Worm (Caenorhabditis elegans) whole organism, L3 larva: ENCODE measurements around the gene srbc-12.

Source experiments
- skn-1 ChIP-seq: fragments of 150-350 bp; optimal IDR thresholded peaks from 2 replicates; lab custom pipeline; 2014; ENCODE audit warnings: missing biosample characterization, missing genetic modification characterization
- unc-39 ChIP-seq: sonication (generic microtip); optimal IDR thresholded peaks from 4 replicates; lab custom pipeline; 2017; ENCODE audit warnings: missing biosample characterization, missing genetic modification characterization

- TF ChIP-seq unc-39 (tag; lab: Kevin White, UChicago), result no peak
- TF ChIP-seq skn-1 (tag; lab: Kevin White, UChicago), result no peak
These were observed 23.5 kb upstream of the srbc-12 start, which contains the start of gene F41H8.2 for ce11 chrV:826097-826496.
